Worm (Caenorhabditis elegans) whole organism, mixed stage, embryonic: ENCODE data around the gene AH9.3.

Experiments used
- bed-3 ChIP-seq: fragments of 200-800 bp; sonication (Bioruptor generic); optimal IDR thresholded peaks from 3 replicates; lab custom pipeline; 2018; ENCODE audit warnings: mild to moderate bottlenecking, missing genetic modification characterization, moderate library complexity, missing compliant biosample characterization
- lin-13 ChIP-seq: fragments of 150-350 bp; optimal IDR thresholded peaks from 2 replicates; lab custom pipeline; 2014; ENCODE audit warnings: missing biosample characterization, missing genetic modification characterization
- mab-5 ChIP-seq: fragments of 150-350 bp; optimal IDR thresholded peaks from 2 replicates; lab custom pipeline; 2014; ENCODE audit warnings: missing biosample characterization, missing genetic modification characterization
- mep-1 ChIP-seq: fragments of 150-350 bp; optimal IDR thresholded peaks from 2 replicates; lab custom pipeline; 2017; ENCODE audit warnings: missing biosample characterization, missing genetic modification reagents, missing genetic modification characterization, inconsistent platforms
- nhr-237 ChIP-seq: fragments of 150-350 bp; optimal IDR thresholded peaks from 2 replicates; lab custom pipeline; 2014; ENCODE audit warnings: missing biosample characterization, missing genetic modification characterization
- nhr-28 ChIP-seq: fragments of 150-350 bp; optimal IDR thresholded peaks from 2 replicates; lab custom pipeline; 2014; ENCODE audit warnings: missing biosample characterization, missing genetic modification characterization
- snpc-4 ChIP-seq: fragments of 150-350 bp; optimal IDR thresholded peaks from 2 replicates; lab custom pipeline; 2014; ENCODE audit warnings: missing biosample characterization, missing genetic modification characterization
- ztf-11 ChIP-seq: fragments of 150-350 bp; optimal IDR thresholded peaks from 2 replicates; lab custom pipeline; 2014; ENCODE audit warnings: missing biosample characterization, missing genetic modification characterization

- no peak for TF ChIP-seq nhr-237 (tag; lab: Kevin White, UChicago)
- no peak for TF ChIP-seq ztf-11
- no peak for TF ChIP-seq snpc-4 (tag; lab: Kevin White, UChicago)
- no peak for TF ChIP-seq mep-1 (tag; lab: Kevin White, UChicago)
- no peak for TF ChIP-seq mab-5 (tag; lab: Kevin White, UChicago)
- no peak for TF ChIP-seq nhr-28 (tag; lab: Kevin White, UChicago)
- no peak for TF ChIP-seq bed-3 (GFP tag; lab: Kevin White, UChicago)
- TF ChIP-seq lin-13, result no peak
Observed at ce11 chrX:2214454-2214853, 46.4 kb downstream of the AH9.3 start.
